Worm (Caenorhabditis elegans) whole organism, young adult: ENCODE results near the gene K10H10.6.

Experiments
- C06A6.2 ChIP-seq: fragments of 200-800 bp; sonication (Bioruptor generic); conservative IDR thresholded peaks from 2 replicates; pipeline ENCODE4 v1.3.6; 2022; ENCODE audit warnings: missing genetic modification characterization, missing compliant biosample characterization
- D2030.7 ChIP-seq: fragments of 200-800 bp; sonication (Bioruptor generic); IDR thresholded peaks from 2 replicates; pipeline ENCODE4 v1.3.6; 2022; ENCODE audit warnings: missing genetic modification reagents, missing genetic modification characterization, missing compliant biosample characterization
- F10E7.11 ChIP-seq: sonication (generic microtip); optimal IDR thresholded peaks from 2 replicates; lab custom pipeline; 2017; ENCODE audit warnings: mild to moderate bottlenecking, missing genetic modification characterization, moderate library complexity, missing compliant biosample characterization
- F22D6.2 ChIP-seq: sonication (generic microtip); optimal IDR thresholded peaks from 2 replicates; lab custom pipeline; 2016; ENCODE audit warnings: mild to moderate bottlenecking, missing genetic modification characterization, missing compliant biosample characterization
- K11D2.4 ChIP-seq: fragments of 200-800 bp; sonication (Bioruptor generic); IDR thresholded peaks from 2 replicates; pipeline ENCODE4 v1.3.6; 2022; ENCODE audit warnings: missing genetic modification reagents, missing genetic modification characterization, missing compliant biosample characterization
- K12H6.12 ChIP-seq: fragments of 200-800 bp; sonication (Bioruptor generic); optimal IDR thresholded peaks from 2 replicates; lab custom pipeline; 2018; ENCODE audit warnings: mild to moderate bottlenecking, missing genetic modification characterization, missing compliant biosample characterization
- T07F8.4 ChIP-seq: sonication (generic microtip); optimal IDR thresholded peaks from 2 replicates; lab custom pipeline; 2016; ENCODE audit warnings: mild to moderate bottlenecking, missing genetic modification characterization, moderate library complexity, missing compliant biosample characterization
- Y56A3A.18 ChIP-seq: fragments of 200-800 bp; sonication (Bioruptor generic); IDR thresholded peaks from 2 replicates; pipeline ENCODE4 v1.3.6; 2022; ENCODE audit warnings: missing genetic modification reagents, missing genetic modification characterization, missing compliant biosample characterization
- Y79H2A.3 ChIP-seq: fragments of 200-800 bp; sonication (Bioruptor generic); conservative IDR thresholded peaks from 2 replicates; pipeline ENCODE4 v1.3.6; 2022; ENCODE audit warnings: missing genetic modification reagents, missing genetic modification characterization, missing compliant biosample characterization
- ZK185.1 ChIP-seq: sonication (generic microtip); optimal IDR thresholded peaks from 2 replicates; lab custom pipeline; 2016; ENCODE audit warnings: mild to moderate bottlenecking, missing genetic modification characterization, missing compliant biosample characterization; ENCODE audit not compliant: poor library complexity, severe bottlenecking
- aptf-3 ChIP-seq: fragments of 200-800 bp; sonication (Bioruptor generic); IDR thresholded peaks from 2 replicates; pipeline ENCODE4 v1.3.6; 2022; ENCODE audit warnings: missing genetic modification characterization, missing compliant biosample characterization
- atf-7 ChIP-seq: sonication (generic microtip); optimal IDR thresholded peaks from 2 replicates; lab custom pipeline; 2017; ENCODE audit warnings: mild to moderate bottlenecking, missing genetic modification characterization, missing compliant biosample characterization
- athp-1 ChIP-seq: sonication (generic microtip); optimal IDR thresholded peaks from 2 replicates; lab custom pipeline; 2017; ENCODE audit warnings: mild to moderate bottlenecking, missing genetic modification characterization, missing compliant biosample characterization
- attf-3 ChIP-seq: fragments of 200-800 bp; sonication (Bioruptor generic); conservative IDR thresholded peaks from 2 replicates; pipeline ENCODE4 v1.3.6; 2022; ENCODE audit warnings: missing genetic modification reagents, missing genetic modification characterization, missing compliant biosample characterization
- attf-5 ChIP-seq: fragments of 200-800 bp; sonication (Bioruptor generic); optimal IDR thresholded peaks from 2 replicates; lab custom pipeline; 2018; ENCODE audit warnings: mild to moderate bottlenecking, missing genetic modification characterization, missing compliant biosample characterization
- bed-1 ChIP-seq: fragments of 200-800 bp; sonication (Bioruptor generic); IDR thresholded peaks from 2 replicates; pipeline ENCODE4 v1.3.6; 2022; ENCODE audit warnings: missing genetic modification reagents, missing genetic modification characterization, missing compliant biosample characterization
- cebp-1 ChIP-seq, 2 experiments: fragments of 200-800 bp in 1 of 2; sonication (Bioruptor generic) in 1 of 2; sonication (generic microtip) in 1 of 2; IDR thresholded peaks in 1 of 2; optimal IDR thresholded peaks in 1 of 2; 2 replicates each; pipeline versions ENCODE4 v1.3.6 to Lab custom; 2017 to 2022; ENCODE audit warnings: missing compliant biosample characterization in 2 of 2, missing genetic modification characterization in 2 of 2, mild to moderate bottlenecking in 1 of 2, missing genetic modification reagents in 1 of 2, moderate library complexity in 1 of 2
- die-1 ChIP-seq: sonication (generic microtip); optimal IDR thresholded peaks from 2 replicates; lab custom pipeline; 2016; ENCODE audit warnings: missing genotype, mild to moderate bottlenecking, missing genetic modification characterization, missing compliant biosample characterization
- dpl-1 ChIP-seq: fragments of 150-350 bp; optimal IDR thresholded peaks from 2 replicates; lab custom pipeline; 2014; ENCODE audit warnings: missing biosample characterization, missing genetic modification reagents, missing genetic modification characterization
- egrh-3 ChIP-seq: fragments of 200-800 bp; sonication (Bioruptor generic); IDR thresholded peaks from 2 replicates; pipeline ENCODE4 v1.3.6; 2022; ENCODE audit warnings: missing genetic modification reagents, missing genetic modification characterization, missing compliant biosample characterization
- ekl-4 ChIP-seq: fragments of 200-800 bp; sonication (Bioruptor generic); IDR thresholded peaks from 2 replicates; pipeline ENCODE4 v1.3.6; 2022; ENCODE audit warnings: missing genetic modification reagents, missing genetic modification characterization, missing compliant biosample characterization
- fkh-3 ChIP-seq: sonication (generic microtip); optimal IDR thresholded peaks from 2 replicates; lab custom pipeline; 2016; ENCODE audit warnings: mild to moderate bottlenecking, missing genetic modification characterization, missing compliant biosample characterization
- gei-17 ChIP-seq: fragments of 200-800 bp; sonication (Bioruptor generic); optimal IDR thresholded peaks from 2 replicates; lab custom pipeline; 2018; ENCODE audit warnings: mild to moderate bottlenecking, missing genetic modification characterization, missing compliant biosample characterization
- hlh-12 ChIP-seq: sonication (generic microtip); optimal IDR thresholded peaks from 2 replicates; lab custom pipeline; 2016; ENCODE audit warnings: missing genetic modification characterization, missing compliant biosample characterization
- hlh-26 ChIP-seq: fragments of 200-800 bp; sonication (Bioruptor generic); conservative IDR thresholded peaks from 2 replicates; pipeline ENCODE4 v1.3.6; 2022; ENCODE audit warnings: missing genetic modification reagents, missing genetic modification characterization, missing compliant biosample characterization
- hmg-1.2 ChIP-seq: fragments of 200-800 bp; sonication (Bioruptor generic); IDR thresholded peaks from 2 replicates; pipeline ENCODE4 v1.3.6; 2022; ENCODE audit warnings: missing genetic modification reagents, missing genetic modification characterization, missing compliant biosample characterization
- hmg-20 ChIP-seq: fragments of 200-800 bp; sonication (Bioruptor generic); IDR thresholded peaks from 2 replicates; pipeline ENCODE4 v1.3.6; 2022; ENCODE audit warnings: missing genetic modification reagents, missing genetic modification characterization, missing compliant biosample characterization
- let-526 ChIP-seq: fragments of 200-800 bp; sonication (Bioruptor generic); IDR thresholded peaks from 2 replicates; pipeline ENCODE4 v1.3.6; 2022; ENCODE audit warnings: missing genetic modification reagents, missing genetic modification characterization, missing compliant biosample characterization
- lin-26 ChIP-seq: fragments of 200-800 bp; sonication (Bioruptor generic); IDR thresholded peaks from 2 replicates; pipeline ENCODE4 v1.3.6; 2022; ENCODE audit warnings: missing genetic modification reagents, missing genetic modification characterization, missing compliant biosample characterization
- lin-35 ChIP-seq, 3 experiments: fragments of 150-350 bp in 2 of 3; sonication (generic microtip) in 1 of 3; optimal IDR thresholded peaks; 2 replicates each; lab custom pipeline; 2014 to 2018; ENCODE audit warnings: missing biosample characterization in 3 of 3, missing genetic modification characterization in 3 of 3, missing genetic modification reagents in 3 of 3
- lin-40 ChIP-seq: sonication (generic microtip); optimal IDR thresholded peaks from 2 replicates; lab custom pipeline; 2016; ENCODE audit warnings: missing genetic modification characterization, mild to moderate bottlenecking, missing compliant biosample characterization, missing genotype, missing genetic modification reagents
- lin-54 ChIP-seq: fragments of 200-800 bp; sonication (Bioruptor generic); optimal IDR thresholded peaks from 2 replicates; lab custom pipeline; 2018; ENCODE audit warnings: mild to moderate bottlenecking, missing genetic modification characterization, missing compliant biosample characterization
- lir-1 ChIP-seq: fragments of 200-800 bp; sonication (Bioruptor generic); conservative IDR thresholded peaks from 2 replicates; pipeline ENCODE4 v1.3.6; 2022; ENCODE audit warnings: missing genetic modification reagents, missing genetic modification characterization, missing compliant biosample characterization
- madf-3 ChIP-seq: fragments of 200-800 bp; sonication (Bioruptor generic); IDR thresholded peaks from 2 replicates; pipeline ENCODE4 v1.3.6; 2022; ENCODE audit warnings: missing genetic modification reagents, missing genetic modification characterization, missing compliant biosample characterization
- mcd-1 ChIP-seq: fragments of 200-800 bp; sonication (Bioruptor generic); IDR thresholded peaks from 2 replicates; pipeline ENCODE4 v1.3.6; 2022; ENCODE audit warnings: missing genetic modification reagents, missing genetic modification characterization, missing compliant biosample characterization
- nfya-1 ChIP-seq: sonication (generic microtip); optimal IDR thresholded peaks from 2 replicates; lab custom pipeline; 2017; ENCODE audit warnings: antibody characterized with exemption, missing compliant biosample characterization, missing genetic modification characterization, borderline replicate concordance; ENCODE audit not compliant: insufficient read depth
- nhr-120 ChIP-seq: fragments of 200-800 bp; sonication (Bioruptor generic); IDR thresholded peaks from 2 replicates; pipeline ENCODE4 v1.3.6; 2022; ENCODE audit warnings: missing genetic modification characterization, missing compliant biosample characterization
- nhr-179 ChIP-seq: sonication (generic microtip); optimal IDR thresholded peaks from 2 replicates; lab custom pipeline; 2016; ENCODE audit warnings: mild to moderate bottlenecking, missing genetic modification characterization, missing compliant biosample characterization
- nhr-80 ChIP-seq: sonication (generic microtip); optimal IDR thresholded peaks from 2 replicates; lab custom pipeline; 2016; ENCODE audit warnings: missing genetic modification characterization, missing compliant biosample characterization
- nhr-90 ChIP-seq: sonication (generic microtip); optimal IDR thresholded peaks from 2 replicates; lab custom pipeline; 2016; ENCODE audit warnings: missing genotype, mild to moderate bottlenecking, missing genetic modification characterization, missing compliant biosample characterization
- rcor-1 ChIP-seq: fragments of 200-800 bp; sonication (Bioruptor generic); IDR thresholded peaks from 2 replicates; pipeline ENCODE4 v1.3.6; 2022; ENCODE audit warnings: missing genetic modification reagents, missing genetic modification characterization, missing compliant biosample characterization
- rec-8 ChIP-seq, 2 experiments: sonication (generic microtip); optimal IDR thresholded peaks; 2 replicates each; lab custom pipeline; 2016; ENCODE audit warnings: mild to moderate bottlenecking in 2 of 2, missing genetic modification characterization in 2 of 2, missing genetic modification reagents in 2 of 2, missing genotype in 2 of 2, missing biosample characterization in 1 of 2, missing compliant biosample characterization in 1 of 2, moderate library complexity in 1 of 2
- snpc-1.3 ChIP-seq: sonication (generic microtip); optimal IDR thresholded peaks from 2 replicates; lab custom pipeline; 2017; ENCODE audit warnings: missing genetic modification characterization, mild to moderate bottlenecking, missing compliant biosample characterization, antibody characterized with exemption, moderate library complexity, missing genotype, missing genetic modification reagents; ENCODE audit not compliant: insufficient read depth
- snpc-4 ChIP-seq, 5 experiments: fragments of 150-350 bp in 1 of 5; sonication (generic microtip) in 4 of 5; optimal IDR thresholded peaks; 2 replicates each; lab custom pipeline; 2014 to 2018; ENCODE audit warnings: missing genetic modification characterization in 5 of 5, missing biosample characterization in 3 of 5, antibody characterized with exemption in 2 of 5, mild to moderate bottlenecking in 2 of 5, missing compliant biosample characterization in 2 of 5, missing genotype in 2 of 5, moderate library complexity in 2 of 5, missing genetic modification reagents in 1 of 5
- sptf-2 ChIP-seq: fragments of 200-800 bp; sonication (Bioruptor generic); optimal IDR thresholded peaks from 2 replicates; lab custom pipeline; 2018; ENCODE audit warnings: mild to moderate bottlenecking, missing genetic modification characterization, missing compliant biosample characterization
- xnd-1 ChIP-seq: sonication (generic microtip); optimal IDR thresholded peaks from 2 replicates; lab custom pipeline; 2016; ENCODE audit warnings: missing genotype, missing genetic modification reagents, missing genetic modification characterization, missing compliant biosample characterization
- zfh-2 ChIP-seq: fragments of 200-800 bp; sonication (Bioruptor generic); conservative IDR thresholded peaks from 2 replicates; pipeline ENCODE4 v1.3.6; 2022; ENCODE audit warnings: missing genetic modification reagents, missing genetic modification characterization, missing compliant biosample characterization

K10H10.6 gene

ce11 chrII:14488661-14489060 lies 14.4 kb upstream of the K10H10.6 start, which contains the start of gene usp-14 (continued):
- TF ChIP-seq mcd-1 (GFP tag; lab: Robert Waterston, UW) (peak; percentile 78), lin-40 (tag; lab: Kevin White, UChicago) (peak; percentile 56), attf-5 (GFP tag; lab: Kevin White, UChicago) (peak; percentile 74), nhr-80 (tag; lab: Kevin White, UChicago) (peak; percentile 17), K11D2.4 (GFP tag; lab: Robert Waterston, UW) (no peak), sptf-2 (no peak), snpc-1.3 (tag; lab: Kevin White, UChicago) (no peak), nhr-120 (GFP tag; lab: Robert Waterston, UW) (no peak), snpc-4 (GFP tag; optimal IDR thresholded peaks at IDR 0.05; lab: Kevin White, UChicago) (no peak), snpc-4 (tag; optimal IDR thresholded peaks at IDR 0.05; lab: Kevin White, UChicago) (peak in 3 of 4 experiments; percentile 5 to 44 (median 16)), die-1 (no peak), rec-8 (tag; optimal IDR thresholded peaks at IDR 0.05; lab: Kevin White, UChicago) (no peak), nhr-179 (tag; lab: Kevin White, UChicago) (no peak), C06A6.2 (GFP tag; lab: Robert Waterston, UW) (no peak), nhr-90 (tag; lab: Kevin White, UChicago) (no peak), hlh-26 (GFP tag; lab: Robert Waterston, UW) (no peak), xnd-1 (peak; percentile 4), lir-1 (GFP tag; lab: Robert Waterston, UW) (no peak), F22D6.2 (tag; lab: Kevin White, UChicago) (no peak), hmg-20 (GFP tag; lab: Robert Waterston, UW) (no peak), nfya-1 (tag; lab: Kevin White, UChicago) (no peak), K12H6.12 (no peak), athp-1 (tag; lab: Kevin White, UChicago) (no peak), atf-7 (no peak), lin-35 (GFP tag; optimal IDR thresholded peaks at IDR 0.05; lab: Kevin White, UChicago) (peak in 1 of 3 experiments; percentile 81), fkh-3 (tag; lab: Kevin White, UChicago) (no peak), dpl-1 (peak; percentile 53), let-526 (GFP tag; lab: Robert Waterston, UW) (no peak), madf-3 (GFP tag; lab: Robert Waterston, UW) (0 out of 2 replicates have a peak, but pooled peaks have one; percentile 33), hmg-1.2 (GFP tag; lab: Robert Waterston, UW) (peak; percentile 45), lin-26 (GFP tag; lab: Robert Waterston, UW) (no peak), zfh-2 (GFP tag; lab: Robert Waterston, UW) (no peak), F10E7.11 (no peak), Y56A3A.18 (GFP tag; lab: Robert Waterston, UW) (no peak), egrh-3 (GFP tag; lab: Robert Waterston, UW) (no peak), lin-54 (GFP tag; lab: Kevin White, UChicago) (peak; percentile 82), T07F8.4 (tag; lab: Kevin White, UChicago) (no peak), hlh-12 (tag; lab: Kevin White, UChicago) (no peak), aptf-3 (GFP tag; lab: Robert Waterston, UW) (no peak), Y79H2A.3 (no peak), rcor-1 (GFP tag; lab: Robert Waterston, UW) (no peak), gei-17 (GFP tag; lab: Kevin White, UChicago) (no peak), ZK185.1 (tag; lab: Kevin White, UChicago) (no peak), ekl-4 (GFP tag; lab: Robert Waterston, UW) (no peak), attf-3 (GFP tag; lab: Robert Waterston, UW) (no peak), D2030.7 (GFP tag; lab: Robert Waterston, UW) (peak; percentile 44; the same call in 1 of the 2 replicates), bed-1 (GFP tag; lab: Robert Waterston, UW) (no peak), cebp-1 (GFP tag; IDR thresholded peaks at IDR 0.05; lab: Robert Waterston, UW) (peak; percentile 54), cebp-1 (tag; optimal IDR thresholded peaks at IDR 0.05; lab: Kevin White, UChicago) (peak; percentile 94)
